Worm (Caenorhabditis elegans) whole organism, early embryonic: ENCODE results near the gene Y62H9A.2.

Experiments used
- ama-1 ChIP-seq: fragments of 150-350 bp; optimal IDR thresholded peaks from 2 replicates; lab custom pipeline; 2014
- flt-1 ChIP-seq: fragments of 200-800 bp; sonication (Bioruptor generic); IDR thresholded peaks from 2 replicates; pipeline ENCODE4 v1.3.6; 2022; ENCODE audit warnings: missing genetic modification characterization, missing compliant biosample characterization
- hmbx-1 ChIP-seq: sonication (generic microtip); optimal IDR thresholded peaks from 2 replicates; lab custom pipeline; 2016; ENCODE audit warnings: mild to moderate bottlenecking, missing genetic modification characterization, missing compliant biosample characterization
- hmg-4 ChIP-seq: fragments of 200-800 bp; sonication (Bioruptor generic); optimal IDR thresholded peaks from 2 replicates; lab custom pipeline; 2018; ENCODE audit warnings: mild to moderate bottlenecking, missing genetic modification characterization, missing compliant biosample characterization
- hnd-1 ChIP-seq: sonication (generic microtip); optimal IDR thresholded peaks from 2 replicates; lab custom pipeline; 2016; ENCODE audit warnings: missing genetic modification characterization, missing compliant biosample characterization
- pes-1 ChIP-seq: fragments of 200-800 bp; sonication (Bioruptor generic); IDR thresholded peaks from 2 replicates; pipeline ENCODE4 v1.3.6; 2022; ENCODE audit warnings: missing genetic modification reagents, missing genetic modification characterization, missing compliant biosample characterization
- scrt-1 ChIP-seq: fragments of 200-800 bp; sonication (Bioruptor generic); IDR thresholded peaks from 2 replicates; pipeline ENCODE4 v1.3.6; 2022; ENCODE audit warnings: missing genetic modification characterization, missing compliant biosample characterization
- sea-1 ChIP-seq: fragments of 200-800 bp; sonication (Bioruptor generic); conservative IDR thresholded peaks from 2 replicates; pipeline ENCODE4 v1.3.6; 2022; ENCODE audit warnings: missing genetic modification characterization, missing compliant biosample characterization
- tbx-11 ChIP-seq: fragments of 200-800 bp; sonication (Bioruptor generic); IDR thresholded peaks from 2 replicates; pipeline ENCODE4 v1.3.6; 2022; ENCODE audit warnings: missing genetic modification characterization, missing compliant biosample characterization
- tra-4 ChIP-seq: sonication (generic microtip); optimal IDR thresholded peaks from 2 replicates; lab custom pipeline; 2017; ENCODE audit warnings: missing genetic modification characterization, missing compliant biosample characterization

DNA sequence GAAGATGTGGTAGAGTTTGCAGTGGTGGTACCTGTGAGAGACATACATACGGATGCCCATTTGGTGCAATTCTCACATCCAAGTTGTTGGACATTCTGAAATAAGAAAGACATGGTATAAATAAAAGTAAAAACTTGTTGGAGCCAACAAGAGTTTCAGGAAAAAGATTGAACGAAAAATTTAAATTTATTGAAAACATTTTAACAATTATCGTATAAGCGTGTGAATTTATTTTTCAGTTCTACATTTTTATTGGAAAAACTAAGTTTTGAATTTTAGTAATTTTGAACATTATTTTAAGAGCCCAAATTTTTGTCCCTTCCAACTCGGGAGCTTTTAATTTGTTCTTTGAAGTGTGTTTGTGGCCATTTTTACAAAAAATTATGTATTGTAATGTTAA is 23.1 kb downstream of the Y62H9A.2 start, which contains the start of gene F54F7.8:
- TF ChIP-seq ama-1 (no peak), hnd-1 (tag; lab: Kevin White, UChicago) (no peak), hmbx-1 (tag; lab: Kevin White, UChicago) (no peak), sea-1 (GFP tag; lab: Robert Waterston, UW) (no peak), flt-1 (no peak), hmg-4 (no peak), tbx-11 (GFP tag; lab: Robert Waterston, UW) (no peak), tra-4 (tag; lab: Kevin White, UChicago) (no peak), scrt-1 (no peak), pes-1 (GFP tag; lab: Robert Waterston, UW) (no peak)
